Fruit fly (Drosophila melanogaster): ENCODE data around the gene CG8087.

CG8087 gene

dm6 chr3R:14576692-14577646 is 12.4 kb upstream of the CG8087 start, which contains the start of gene stumps (continued):
- TF ChIP-seq nerfin-1 (tag; optimal IDR thresholded peaks at IDR 0.05) (no peak), CG2129 (GFP tag; IDR thresholded peaks at IDR 0.05; ENCODE audit: partially characterized antibody) (no peak), cg (GFP tag; optimal IDR thresholded peaks at IDR 0.05) (peak; percentile 72), D (optimal IDR thresholded peaks at IDR 0.05) (no peak), D (GFP tag; optimal IDR thresholded peaks at IDR 0.05) (no peak), CG7271 (tag; optimal IDR thresholded peaks at IDR 0.05) (no peak), CG14667 (GFP tag; IDR thresholded peaks at IDR 0.05) (no peak), CG8388 (GFP tag; optimal IDR thresholded peaks at IDR 0.05) (no peak), CG10543 (GFP tag; optimal IDR thresholded peaks at IDR 0.05) (peak; percentile 38), p53 (GFP tag; optimal IDR thresholded peaks at IDR 0.05) (no peak), fd64A (GFP tag; optimal IDR thresholded peaks at IDR 0.05) (peak; percentile 0), Abd-B (GFP tag; optimal IDR thresholded peaks at IDR 0.05) (no peak), Max (GFP tag; optimal IDR thresholded peaks at IDR 0.05) (no peak), tap (tag; optimal IDR thresholded peaks at IDR 0.05) (peak; percentile 14), ranshi (GFP tag; IDR thresholded peaks at IDR 0.05) (no peak), CG15479 (GFP tag; optimal IDR thresholded peaks at IDR 0.05) (no peak), pnt (GFP tag; optimal IDR thresholded peaks at IDR 0.05) (no peak), Nf-YA (GFP tag; IDR thresholded peaks at IDR 0.05) (no peak; the same call in 1 of the 2 replicates), fd102C (GFP tag; optimal IDR thresholded peaks at IDR 0.05) (no peak), gsb-n (tag; optimal IDR thresholded peaks at IDR 0.05) (no peak), grau (tag; optimal IDR thresholded peaks at IDR 0.05) (no peak), da (GFP tag; optimal IDR thresholded peaks at IDR 0.05) (no peak), eve (GFP tag; optimal IDR thresholded peaks at IDR 0.05) (no peak), Meics (GFP tag; optimal IDR thresholded peaks at IDR 0.05) (no peak), CG4328 (GFP tag; optimal IDR thresholded peaks at IDR 0.05) (no peak), Atf6 (GFP tag; IDR thresholded peaks at IDR 0.05) (no peak), CG1024 (GFP tag; IDR thresholded peaks at IDR 0.05) (no peak), slp2 (GFP tag; optimal IDR thresholded peaks at IDR 0.05) (no peak), CG31365 (tag; optimal IDR thresholded peaks at IDR 0.05) (no peak)

DNA sequence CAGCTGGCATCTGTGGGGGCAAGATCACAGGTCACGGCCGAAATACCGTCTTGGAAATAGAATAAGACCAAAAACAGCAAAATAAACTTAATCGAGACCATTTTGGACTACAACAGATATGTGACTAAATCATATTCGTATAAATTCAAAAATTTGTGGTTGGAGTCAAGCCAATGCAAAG is 11.8 kb upstream of the CG8087 start, which contains the start of gene CG44094:
CG44094 (minus strand) TSS at position 101 of the 181 bp plus-strand sequence.
- TF ChIP-seq CG1602 (GFP tag; optimal IDR thresholded peaks at IDR 0.05): no peak
- TF ChIP-seq CG15073 (GFP tag; optimal IDR thresholded peaks at IDR 0.05): no peak
- no peak for TF ChIP-seq Max (GFP tag; optimal IDR thresholded peaks at IDR 0.05)
- TF ChIP-seq CG2889 (GFP tag; IDR thresholded peaks at IDR 0.05): no peak
- no peak for TF ChIP-seq Abd-B (GFP tag; optimal IDR thresholded peaks at IDR 0.05)
- no peak for TF ChIP-seq CG15269 (tag; optimal IDR thresholded peaks at IDR 0.05)
- TF ChIP-seq vvl (GFP tag; IDR thresholded peaks at IDR 0.05): no peak
- no peak for TF ChIP-seq vnd (GFP tag; IDR thresholded peaks at IDR 0.05; ENCODE audit: partially characterized antibody)
- TF ChIP-seq mam (GFP tag; optimal IDR thresholded peaks at IDR 0.05): no peak
- TF ChIP-seq gcm2 (GFP tag; optimal IDR thresholded peaks at IDR 0.05): no peak
- no peak for TF ChIP-seq CG6689 (GFP tag; IDR thresholded peaks at IDR 0.05)
- TF ChIP-seq otp (GFP tag; IDR thresholded peaks at IDR 0.05): no peak
- TF ChIP-seq Hmx (GFP tag; optimal IDR thresholded peaks at IDR 0.05): no peak
- no peak for TF ChIP-seq CG7357 (GFP tag; IDR thresholded peaks at IDR 0.05)
- no peak for TF ChIP-seq z (GFP tag; IDR thresholded peaks at IDR 0.05)

Measured in whole organism, embryonic.